Fruit fly (Drosophila melanogaster): ENCODE data around the gene CG3226.

CG3226 gene

DNA sequence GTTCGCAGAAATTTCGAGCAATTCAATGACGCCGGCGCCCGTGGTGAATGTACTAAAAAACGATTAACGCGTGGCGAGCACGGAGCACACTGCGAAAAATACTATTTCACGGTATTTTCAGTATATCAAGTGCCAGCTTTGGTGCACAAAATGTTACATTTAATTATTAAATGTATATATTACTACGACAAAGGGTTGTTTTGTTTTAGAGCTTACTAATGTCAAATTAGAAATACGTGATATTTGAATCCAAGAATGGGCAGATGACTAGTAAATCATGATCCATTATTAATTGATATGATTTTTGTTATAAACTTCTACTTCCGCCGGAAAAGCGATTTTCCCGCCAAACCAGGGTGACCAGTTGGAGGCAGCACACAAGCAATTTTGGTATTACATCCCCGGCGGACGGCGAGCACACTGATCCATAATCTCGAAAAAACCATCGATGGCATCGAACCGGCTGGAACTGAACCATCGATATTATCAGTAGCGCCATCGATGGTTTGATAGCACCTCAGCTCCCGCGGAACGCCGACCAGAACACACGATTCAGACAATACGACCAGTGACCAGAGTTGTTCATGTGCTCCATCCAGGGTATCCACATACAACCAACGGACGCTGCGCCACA lies at the start of gene CG3226, which contains the start of gene Cdc7:
Gene CG3226, minus strand, starts transcription at position 51 of the 634 bp plus-strand sequence.
Gene Cdc7, plus strand, starts transcription at position 344 of the 634 bp plus-strand sequence.
- TF ChIP-seq vnd (GFP tag; IDR thresholded peaks at IDR 0.05; ENCODE audit: partially characterized antibody) (peak; percentile 58; the same call in 2 of the 3 replicates), CG10462 (GFP tag; optimal IDR thresholded peaks at IDR 0.05) (no peak), az2 (GFP tag; optimal IDR thresholded peaks at IDR 0.05) (peak; percentile 48), CG32772 (GFP tag; IDR thresholded peaks at IDR 0.05) (no peak), CG10654 (GFP tag; optimal IDR thresholded peaks at IDR 0.05) (peak; percentile 36), tup (GFP tag; optimal IDR thresholded peaks at IDR 0.05) (peak; percentile 17), amos (GFP tag; IDR thresholded peaks at IDR 0.05; ENCODE audit: partially characterized antibody) (peak; percentile 87), Doc2 (GFP tag; IDR thresholded peaks at IDR 0.05) (no peak), trh (GFP tag; optimal IDR thresholded peaks at IDR 0.05) (peak; percentile 0), vvl (GFP tag; IDR thresholded peaks at IDR 0.05) (peak; percentile 78), oc (tag; optimal IDR thresholded peaks at IDR 0.05) (peak; percentile 41), slou (GFP tag; optimal IDR thresholded peaks at IDR 0.05) (peak; percentile 57), Hr78 (GFP tag; optimal IDR thresholded peaks at IDR 0.05) (no peak), ham (GFP tag; IDR thresholded peaks at IDR 0.05) (no peak), HmgZ (tag; optimal IDR thresholded peaks at IDR 0.05) (peak; percentile 56), Xrp1 (GFP tag; IDR thresholded peaks at IDR 0.05) (no peak), Lpt (GFP tag; optimal IDR thresholded peaks at IDR 0.05) (no peak), cas (GFP tag; IDR thresholded peaks at IDR 0.05) (no peak), CG12659 (GFP tag; optimal IDR thresholded peaks at IDR 0.05) (peak; percentile 94), NC2α (GFP tag; optimal IDR thresholded peaks at IDR 0.05) (no peak), CG13775 (GFP tag; optimal IDR thresholded peaks at IDR 0.05) (peak; percentile 87), gro (GFP tag; optimal IDR thresholded peaks at IDR 0.05) (peak; percentile 60), E2f2 (GFP tag; IDR thresholded peaks at IDR 0.05) (peak; percentile 77), Poxn (GFP tag; IDR thresholded peaks at IDR 0.05) (no peak), Bgb (GFP tag; IDR thresholded peaks at IDR 0.05; ENCODE audit: partially characterized antibody) (peak; percentile 87), usp (GFP tag; optimal IDR thresholded peaks at IDR 0.05) (no peak), bsh (GFP tag; optimal IDR thresholded peaks at IDR 0.05) (peak in 1 of 2 experiments; percentile 52), exex (tag; optimal IDR thresholded peaks at IDR 0.05) (peak; percentile 49), CG13424 (tag; optimal IDR thresholded peaks at IDR 0.05) (peak; percentile 42), CG3281 (GFP tag; optimal IDR thresholded peaks at IDR 0.05) (peak; percentile 88), lola (GFP tag; optimal IDR thresholded peaks at IDR 0.05) (peak in 1 of 3 experiments; percentile 47), Med (GFP tag) (peak; percentile 96), CG4282 (GFP tag; optimal IDR thresholded peaks at IDR 0.05) (peak; percentile 26), CG8765 (GFP tag; IDR thresholded peaks at IDR 0.05) (no peak), Dll (GFP tag; IDR thresholded peaks at IDR 0.05; ENCODE audit: partially characterized antibody) (peak; percentile 71), Ssrp (tag; optimal IDR thresholded peaks at IDR 0.05) (peak; percentile 7), CG7271 (tag; optimal IDR thresholded peaks at IDR 0.05) (peak; percentile 81), CG34422 (GFP tag; IDR thresholded peaks at IDR 0.05) (peak; percentile 67; the same call in 1 of the 3 replicates), CG6765 (GFP tag; optimal IDR thresholded peaks at IDR 0.05) (peak; percentile 92), CG3726 (GFP tag; IDR thresholded peaks at IDR 0.05) (no peak), CG43689 (GFP tag; IDR thresholded peaks at IDR 0.05) (peak; percentile 32; the same call in 1 of the 2 replicates), ap (GFP tag; IDR thresholded peaks at IDR 0.05) (peak; percentile 26; the same call in 1 of the 2 replicates), CG13894 (tag; optimal IDR thresholded peaks at IDR 0.05) (peak; percentile 38), Adf1 (GFP tag; IDR thresholded peaks at IDR 0.05) (peak; percentile 35; the same call in 1 of the 2 replicates), B-H1 (GFP tag; IDR thresholded peaks at IDR 0.05) (peak; percentile 33; the same call in 1 of the 3 replicates), CG7372 (GFP tag; IDR thresholded peaks at IDR 0.05) (peak; percentile 40; the same call in 1 of the 2 replicates), sens-2 (GFP tag; IDR thresholded peaks at IDR 0.05) (no peak), CG4360 (GFP tag; IDR thresholded peaks at IDR 0.05) (0 out of 2 replicates have a peak, but pooled peaks have one; percentile 8), prd (optimal IDR thresholded peaks at IDR 0.05) (no peak), prd (GFP tag; IDR thresholded peaks at IDR 0.05) (no peak)

Measured in whole organism, embryonic.